Fruit fly (Drosophila melanogaster) whole organism, embryonic: ENCODE results near the gene CG4730.

Experiments used
- Awh ChIP-seq: fragments of 200-800 bp; sonication (Bioruptor generic); IDR thresholded peaks from 2 replicates; pipeline ENCODE4, ENCODE4 v1.3.6; 2022; ENCODE audit warnings: missing biosample characterization, missing genetic modification characterization
- CG12744 ChIP-seq: fragments of 200-800 bp; sonication (Bioruptor generic); optimal IDR thresholded peaks from 2 replicates; lab custom pipeline; 2016; ENCODE audit warnings: missing biosample characterization, missing genetic modification characterization
- CG12942 ChIP-seq: fragments of 200-800 bp; sonication (Bioruptor generic); optimal IDR thresholded peaks from 3 replicates; lab custom pipeline; 2016; ENCODE audit warnings: missing biosample characterization, missing genetic modification characterization
- CG15073 ChIP-seq: fragments of 200-800 bp; sonication (Bioruptor generic); optimal IDR thresholded peaks from 2 replicates; lab custom pipeline; 2016; ENCODE audit warnings: missing biosample characterization, missing genetic modification characterization
- CG16779 ChIP-seq: fragments of 200-800 bp; sonication (Bioruptor generic); IDR thresholded peaks from 2 replicates; pipeline ENCODE4 v1.3.6; 2022; ENCODE audit warnings: missing biosample characterization, missing genetic modification characterization
- CG17912 ChIP-seq: fragments of 200-800 bp; sonication (Bioruptor generic); optimal IDR thresholded peaks from 2 replicates; lab custom pipeline; 2018; ENCODE audit warnings: missing biosample characterization, mild to moderate bottlenecking, missing genetic modification characterization
- CG2120 ChIP-seq: fragments of 200-800 bp; sonication (Bioruptor generic); optimal IDR thresholded peaks from 3 replicates; lab custom pipeline; 2016; ENCODE audit warnings: missing biosample characterization, missing genetic modification characterization
- CG31441 ChIP-seq: fragments of 200-800 bp; sonication (Bioruptor generic); IDR thresholded peaks from 2 replicates; pipeline ENCODE4 v1.3.6; 2022; ENCODE audit warnings: missing biosample characterization, missing genetic modification characterization
- CG34224 ChIP-seq: fragments of 200-800 bp; sonication (Bioruptor generic); IDR thresholded peaks from 3 replicates; pipeline ENCODE4 v1.3.6; 2022; ENCODE audit warnings: missing biosample characterization, missing genetic modification characterization; ENCODE audit not compliant: partially characterized antibody
- CG3726 ChIP-seq: fragments of 200-800 bp; sonication (Bioruptor generic); IDR thresholded peaks from 3 replicates; pipeline ENCODE4, ENCODE4 v1.3.6; 2022; ENCODE audit warnings: missing biosample characterization, missing genetic modification characterization
- CG43689 ChIP-seq: fragments of 200-800 bp; sonication (Bioruptor generic); IDR thresholded peaks from 2 replicates; pipeline ENCODE4 v1.3.6; 2022; ENCODE audit warnings: missing biosample characterization, missing genetic modification characterization
- CG7839 ChIP-seq: fragments of 200-800 bp; sonication (Bioruptor generic); optimal IDR thresholded peaks from 3 replicates; lab custom pipeline; 2018; ENCODE audit warnings: missing biosample characterization, mild to moderate bottlenecking, missing genetic modification characterization, moderate library complexity
- CG8944 ChIP-seq: fragments of 200-800 bp; sonication (Bioruptor generic); optimal IDR thresholded peaks from 3 replicates; lab custom pipeline; 2016; ENCODE audit warnings: missing biosample characterization, missing genetic modification characterization
- CG9437 ChIP-seq: fragments of 200-800 bp; sonication (Bioruptor generic); optimal IDR thresholded peaks from 2 replicates; lab custom pipeline; 2018; ENCODE audit warnings: missing biosample characterization, mild to moderate bottlenecking, missing genetic modification characterization
- Deaf1 ChIP-seq: fragments of 200-800 bp; optimal IDR thresholded peaks from 3 replicates; lab custom pipeline; 2019; ENCODE audit warnings: missing biosample characterization, mild to moderate bottlenecking, missing genetic modification characterization, moderate library complexity
- HHEX ChIP-seq: fragments of 200-800 bp; sonication (Bioruptor generic); optimal IDR thresholded peaks from 3 replicates; lab custom pipeline; 2017; ENCODE audit warnings: missing biosample characterization, mild to moderate bottlenecking, missing genetic modification characterization, missing genetic modification reagents
- HLH54F ChIP-seq: fragments of 200-800 bp; sonication (Bioruptor generic); optimal IDR thresholded peaks from 3 replicates; lab custom pipeline; 2016; ENCODE audit warnings: missing biosample characterization, missing genetic modification characterization
- Hmx ChIP-seq: fragments of 200-800 bp; sonication (Bioruptor generic); optimal IDR thresholded peaks from 2 replicates; lab custom pipeline; 2016; ENCODE audit warnings: missing biosample characterization, missing genetic modification characterization
- Hr51 ChIP-seq, 2 experiments: fragments of 200-800 bp; sonication (Bioruptor generic); optimal IDR thresholded peaks; 2 replicates in 1 of 2; 3 replicates in 1 of 2; lab custom pipeline; 2016 to 2018; ENCODE audit warnings: missing biosample characterization in 2 of 2, missing genetic modification characterization in 2 of 2, mild to moderate bottlenecking in 1 of 2, moderate library complexity in 1 of 2
- Jarid2 ChIP-seq: fragments of 200-800 bp; sonication (Bioruptor generic); optimal IDR thresholded peaks from 3 replicates; lab custom pipeline; 2017; ENCODE audit warnings: mild to moderate bottlenecking, missing biosample characterization, missing genetic modification reagents, missing genetic modification characterization
- Lim3 ChIP-seq: fragments of 200-800 bp; sonication (Bioruptor generic); IDR thresholded peaks from 2 replicates; pipeline ENCODE4 v1.3.6; 2022; ENCODE audit warnings: missing biosample characterization, missing genetic modification characterization
- MBD-R2 ChIP-seq: fragments of 200-800 bp; sonication (Bioruptor generic); IDR thresholded peaks from 2 replicates; pipeline ENCODE4 v1.3.6; 2022; ENCODE audit warnings: missing biosample characterization, missing genetic modification characterization
- Med ChIP-seq: fragments of 200-800 bp; sonication (Bioruptor generic); peaks from one replicate; lab custom pipeline; 2016; ENCODE audit warnings: missing biosample characterization, missing genetic modification characterization, mild to moderate bottlenecking, inconsistent platforms, moderate library complexity
- Nf-YB ChIP-seq: fragments of 200-800 bp; sonication (Bioruptor generic); optimal IDR thresholded peaks from 3 replicates; lab custom pipeline; 2019; ENCODE audit warnings: missing biosample characterization, mild to moderate bottlenecking, missing genetic modification characterization, moderate library complexity
- Sox102F ChIP-seq: fragments of 200-800 bp; sonication (Bioruptor generic); optimal IDR thresholded peaks from 2 replicates; lab custom pipeline; 2018; ENCODE audit warnings: missing biosample characterization, mild to moderate bottlenecking, missing genetic modification characterization, moderate library complexity
- Taf1 ChIP-seq: fragments of 200-800 bp; sonication (Bioruptor generic); IDR thresholded peaks from 2 replicates; pipeline ENCODE4 v1.3.6; 2022; ENCODE audit warnings: missing biosample characterization, missing genetic modification characterization
- abd-A ChIP-seq: fragments of 200-800 bp; sonication (Bioruptor generic); optimal IDR thresholded peaks from 3 replicates; lab custom pipeline; 2019; ENCODE audit warnings: missing biosample characterization, mild to moderate bottlenecking, missing genetic modification characterization, moderate library complexity
- ase ChIP-seq: fragments of 200-800 bp; sonication (Bioruptor generic); IDR thresholded peaks from 3 replicates; pipeline ENCODE4 v1.3.6; 2022; ENCODE audit warnings: missing biosample characterization, missing genetic modification characterization
- chinmo ChIP-seq: fragments of 200-800 bp; sonication (Bioruptor generic); IDR thresholded peaks from 4 replicates; pipeline ENCODE4 v1.3.6; 2022; ENCODE audit warnings: missing biosample characterization, missing genetic modification characterization; ENCODE audit not compliant: partially characterized antibody
- danr ChIP-seq: fragments of 200-800 bp; sonication (Bioruptor generic); IDR thresholded peaks from 2 replicates; pipeline ENCODE4 v1.3.6; 2022; ENCODE audit warnings: missing biosample characterization, missing genetic modification characterization
- gce ChIP-seq: fragments of 200-800 bp; sonication (Bioruptor generic); IDR thresholded peaks from 3 replicates; pipeline ENCODE4 v1.3.6; 2022; ENCODE audit warnings: missing biosample characterization, missing genetic modification characterization
- gcm ChIP-seq: fragments of 200-800 bp; sonication (Bioruptor generic); optimal IDR thresholded peaks from 2 replicates; lab custom pipeline; 2019; ENCODE audit warnings: missing biosample characterization, mild to moderate bottlenecking, missing genetic modification characterization, moderate library complexity
- grau ChIP-seq: fragments of 200-800 bp; optimal IDR thresholded peaks from 3 replicates; lab custom pipeline; 2019; ENCODE audit warnings: missing biosample characterization, mild to moderate bottlenecking, missing genetic modification characterization, moderate library complexity
- ham ChIP-seq: fragments of 200-800 bp; sonication (Bioruptor generic); IDR thresholded peaks from 2 replicates; pipeline ENCODE4 v1.3.6; 2022; ENCODE audit warnings: missing biosample characterization, missing genetic modification characterization
- hbn ChIP-seq: fragments of 200-800 bp; sonication (Bioruptor generic); IDR thresholded peaks from 2 replicates; pipeline ENCODE4 v1.3.6; 2022; ENCODE audit warnings: missing biosample characterization, missing genetic modification characterization; ENCODE audit not compliant: partially characterized antibody
- inv ChIP-seq: fragments of 200-800 bp; sonication (Bioruptor generic); IDR thresholded peaks from 2 replicates; pipeline ENCODE4 v1.3.6; 2022; ENCODE audit warnings: missing biosample characterization, missing genetic modification characterization; ENCODE audit not compliant: partially characterized antibody
- mirr ChIP-seq: fragments of 200-800 bp; sonication (Bioruptor generic); optimal IDR thresholded peaks from 3 replicates; lab custom pipeline; 2018; ENCODE audit warnings: missing biosample characterization, mild to moderate bottlenecking, missing genetic modification characterization
- mld ChIP-seq: fragments of 200-800 bp; sonication (Bioruptor generic); IDR thresholded peaks from 3 replicates; pipeline ENCODE4 v1.3.6; 2022; ENCODE audit warnings: missing biosample characterization, missing genetic modification characterization; ENCODE audit not compliant: partially characterized antibody
- odd ChIP-seq: fragments of 200-800 bp; sonication (Bioruptor generic); optimal IDR thresholded peaks from 2 replicates; lab custom pipeline; 2017; ENCODE audit warnings: missing biosample characterization, mild to moderate bottlenecking, missing genetic modification characterization
- pb ChIP-seq: fragments of 200-800 bp; sonication (Bioruptor generic); optimal IDR thresholded peaks from 3 replicates; lab custom pipeline; 2016; ENCODE audit warnings: missing biosample characterization, missing genetic modification characterization
- ro ChIP-seq: fragments of 200-800 bp; sonication (Bioruptor generic); IDR thresholded peaks from 2 replicates; pipeline ENCODE4 v1.3.6; 2022; ENCODE audit warnings: missing biosample characterization, missing genetic modification characterization
- run ChIP-seq: fragments of 200-800 bp; sonication (Bioruptor generic); optimal IDR thresholded peaks from 3 replicates; lab custom pipeline; 2018; ENCODE audit warnings: missing biosample characterization, mild to moderate bottlenecking, missing genetic modification characterization
- scrt ChIP-seq: fragments of 200-800 bp; sonication (Bioruptor generic); optimal IDR thresholded peaks from 2 replicates; lab custom pipeline; 2018; ENCODE audit warnings: missing biosample characterization, mild to moderate bottlenecking, missing genetic modification characterization, moderate library complexity
- slp2 ChIP-seq: fragments of 200-800 bp; sonication (Bioruptor generic); optimal IDR thresholded peaks from 2 replicates; lab custom pipeline; 2016; ENCODE audit warnings: missing biosample characterization, missing genetic modification characterization
- vnd ChIP-seq: fragments of 200-800 bp; sonication (Bioruptor generic); IDR thresholded peaks from 3 replicates; pipeline ENCODE4 v1.3.6; 2022; ENCODE audit warnings: missing biosample characterization, missing genetic modification characterization; ENCODE audit not compliant: partially characterized antibody
- yki ChIP-seq: fragments of >200 bp; optimal IDR thresholded peaks from 3 replicates; lab custom pipeline; 2018
- z ChIP-seq: fragments of 200-800 bp; sonication (Bioruptor generic); IDR thresholded peaks from 3 replicates; pipeline ENCODE4 v1.3.6; 2022; ENCODE audit warnings: missing biosample characterization, missing genetic modification characterization
- zen ChIP-seq: fragments of 200-800 bp; sonication (Bioruptor generic); optimal IDR thresholded peaks from 3 replicates; lab custom pipeline; 2018; ENCODE audit warnings: missing biosample characterization, mild to moderate bottlenecking, missing genetic modification characterization, moderate library complexity

Gene CG4730

dm6 chr3R:25721030-25721429, 42.5 kb upstream of the CG4730 start (continued):
- TF ChIP-seq HLH54F (GFP tag; lab: Kevin White, UChicago) (no peak), danr (GFP tag; lab: Robert Waterston, UW) (no peak), CG34224 (GFP tag; lab: Robert Waterston, UW) (no peak), CG43689 (no peak), pb (GFP tag; lab: Kevin White, UChicago) (no peak), CG9437 (GFP tag; lab: Kevin White, UChicago) (no peak), MBD-R2 (GFP tag; lab: Robert Waterston, UW) (no peak)

- TF ChIP-seq Awh (GFP tag; lab: Robert Waterston, UW) (no peak), yki (lab: Kevin White, UChicago) (no peak), ham (no peak), CG17912 (no peak), Lim3 (GFP tag; lab: Robert Waterston, UW) (no peak), ro (no peak), CG16779 (GFP tag; lab: Robert Waterston, UW) (0 out of 2 replicates have a peak, but pooled peaks have one; percentile 15), Deaf1 (tag; lab: Kevin White, UChicago) (peak; percentile 25), z (GFP tag; lab: Robert Waterston, UW) (peak; percentile 94), vnd (no peak), abd-A (tag; lab: Kevin White, UChicago) (peak; percentile 3), grau (tag; lab: Kevin White, UChicago) (no peak), chinmo (0 out of 4 replicates have a peak, but pooled peaks have one; percentile 18), mirr (GFP tag; lab: Kevin White, UChicago) (peak; percentile 27), Hr51 (GFP tag; optimal IDR thresholded peaks at IDR 0.05; lab: Kevin White, UChicago) (peak in 1 of 2 experiments; percentile 11), CG7839 (tag; lab: Kevin White, UChicago) (no peak), HHEX (GFP tag; lab: Kevin White, UChicago) (no peak), scrt (no peak), Med (GFP tag; lab: Kevin White, UChicago) (peak; percentile 51), Jarid2 (GFP tag; lab: Kevin White, UChicago) (peak; percentile 39)
These were observed 41.6 kb upstream of the CG4730 start for dm6 chr3R:25720024-25720574.

DNA sequence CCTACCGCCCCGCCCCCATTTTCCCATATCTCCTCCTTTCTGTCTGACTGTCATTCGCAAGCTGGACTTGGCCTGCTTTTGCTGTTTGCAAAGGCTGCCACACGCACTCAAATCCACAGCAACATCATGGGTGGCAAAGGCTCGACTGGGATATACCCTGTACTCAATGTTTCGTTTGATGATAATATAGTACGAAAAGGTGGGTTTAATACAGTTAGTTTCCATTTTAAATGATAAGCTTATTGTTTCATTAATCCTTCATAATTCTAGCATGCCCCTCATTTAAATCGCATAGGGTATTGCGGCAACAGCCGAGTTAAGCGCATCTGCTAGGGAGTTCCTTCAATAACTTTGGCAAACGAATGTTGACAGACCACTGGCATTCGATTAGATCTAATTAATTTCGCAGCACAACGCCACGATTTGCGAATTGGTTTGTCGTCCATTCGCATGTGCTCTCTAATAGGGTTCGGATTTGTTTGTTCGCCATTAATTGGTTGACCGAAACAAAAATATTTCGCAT, 15.7 kb upstream of the CG4730 start:
- TF ChIP-seq ro: no peak
- TF ChIP-seq abd-A (tag; lab: Kevin White, UChicago): no peak
- no peak for TF ChIP-seq CG31441
- no peak for TF ChIP-seq Taf1 (GFP tag; lab: Robert Waterston, UW)
- TF ChIP-seq CG2120 (GFP tag; lab: Kevin White, UChicago): peak; percentile 54
- peak; percentile 14 for TF ChIP-seq Sox102F (GFP tag; lab: Kevin White, UChicago)
- no peak for TF ChIP-seq gcm (GFP tag; lab: Kevin White, UChicago)
- TF ChIP-seq CG15073 (GFP tag; lab: Kevin White, UChicago): no peak
- peak; percentile 33; the same call in 1 of the 3 replicates for TF ChIP-seq ase (GFP tag; lab: Robert Waterston, UW)
- no peak for TF ChIP-seq zen (tag; lab: Kevin White, UChicago)
- TF ChIP-seq CG8944: no peak
- TF ChIP-seq hbn (GFP tag; lab: Robert Waterston, UW): no peak
- TF ChIP-seq CG3726 (GFP tag; lab: Robert Waterston, UW): no peak
- no peak for TF ChIP-seq Hmx
- TF ChIP-seq CG12744: no peak
- no peak for TF ChIP-seq run (tag; lab: Kevin White, UChicago)
- no peak for TF ChIP-seq mld
- TF ChIP-seq Nf-YB (GFP tag; lab: Kevin White, UChicago): no peak
- no peak for TF ChIP-seq CG12942 (GFP tag; lab: Kevin White, UChicago)
- TF ChIP-seq slp2 (GFP tag; lab: Kevin White, UChicago): no peak
- no peak for TF ChIP-seq odd
- TF ChIP-seq gce (GFP tag; lab: Robert Waterston, UW): no peak
- TF ChIP-seq inv (GFP tag; lab: Robert Waterston, UW): no peak
